Worm (Caenorhabditis elegans): Measurements from ENCODE around the gene C31G12.4.

ce11 chrV:18195006-18195405 lies 16.4 kb upstream of the C31G12.4 start, which contains the start of gene F16H6.3:
- TF ChIP-seq R02D3.7 (tag; optimal IDR thresholded peaks at IDR 0.05) (no peak), nhr-11 (tag; optimal IDR thresholded peaks at IDR 0.05) (no peak), nhr-21 (tag; optimal IDR thresholded peaks at IDR 0.05) (no peak), mbf-1 (tag; optimal IDR thresholded peaks at IDR 0.05) (no peak)

Measured in whole organism, L2 larva.